Worm (Caenorhabditis elegans) whole organism, early embryonic: Measurements from ENCODE around the gene ztf-13.
A peak's percentile ranks its signal among the peaks of the same experiment; 100 is the strongest.

Experiments
- B0310.2 ChIP-seq: sonication (generic microtip); optimal IDR thresholded peaks from 2 replicates; lab custom pipeline; 2016; ENCODE audit warnings: mild to moderate bottlenecking, missing genetic modification characterization, missing compliant biosample characterization
- F13C5.2 ChIP-seq: sonication (generic microtip); optimal IDR thresholded peaks from 2 replicates; lab custom pipeline; 2017; ENCODE audit warnings: mild to moderate bottlenecking, missing genetic modification characterization, inconsistent platforms, missing compliant biosample characterization
- aly-1 ChIP-seq: sonication (generic microtip); optimal IDR thresholded peaks from 2 replicates; lab custom pipeline; 2016; ENCODE audit warnings: missing genetic modification characterization, missing compliant biosample characterization
- ama-1 ChIP-seq: fragments of 150-350 bp; optimal IDR thresholded peaks from 2 replicates; lab custom pipeline; 2014
- ceh-13 ChIP-seq: fragments of 200-800 bp; sonication (Bioruptor generic); optimal IDR thresholded peaks from 2 replicates; lab custom pipeline; 2018; ENCODE audit warnings: mild to moderate bottlenecking, missing genetic modification characterization, missing compliant biosample characterization
- ceh-36 ChIP-seq: sonication (generic microtip); optimal IDR thresholded peaks from 2 replicates; lab custom pipeline; 2016; ENCODE audit warnings: missing genetic modification characterization, inconsistent platforms, missing compliant biosample characterization
- ets-7 ChIP-seq: sonication (generic microtip); optimal IDR thresholded peaks from 2 replicates; lab custom pipeline; 2016; ENCODE audit warnings: missing genotype, missing genetic modification characterization, missing compliant biosample characterization
- flt-1 ChIP-seq: fragments of 200-800 bp; sonication (Bioruptor generic); IDR thresholded peaks from 2 replicates; pipeline ENCODE4 v1.3.6; 2022; ENCODE audit warnings: missing genetic modification characterization, missing compliant biosample characterization
- hmbx-1 ChIP-seq: sonication (generic microtip); optimal IDR thresholded peaks from 2 replicates; lab custom pipeline; 2016; ENCODE audit warnings: mild to moderate bottlenecking, missing genetic modification characterization, missing compliant biosample characterization
- hmg-4 ChIP-seq: fragments of 200-800 bp; sonication (Bioruptor generic); optimal IDR thresholded peaks from 2 replicates; lab custom pipeline; 2018; ENCODE audit warnings: mild to moderate bottlenecking, missing genetic modification characterization, missing compliant biosample characterization
- hnd-1 ChIP-seq: sonication (generic microtip); optimal IDR thresholded peaks from 2 replicates; lab custom pipeline; 2016; ENCODE audit warnings: missing genetic modification characterization, missing compliant biosample characterization
- pes-1 ChIP-seq: fragments of 200-800 bp; sonication (Bioruptor generic); IDR thresholded peaks from 2 replicates; pipeline ENCODE4 v1.3.6; 2022; ENCODE audit warnings: missing genetic modification reagents, missing genetic modification characterization, missing compliant biosample characterization
- scrt-1 ChIP-seq: fragments of 200-800 bp; sonication (Bioruptor generic); IDR thresholded peaks from 2 replicates; pipeline ENCODE4 v1.3.6; 2022; ENCODE audit warnings: missing genetic modification characterization, missing compliant biosample characterization
- sea-1 ChIP-seq: fragments of 200-800 bp; sonication (Bioruptor generic); conservative IDR thresholded peaks from 2 replicates; pipeline ENCODE4 v1.3.6; 2022; ENCODE audit warnings: missing genetic modification characterization, missing compliant biosample characterization
- tbx-11 ChIP-seq: fragments of 200-800 bp; sonication (Bioruptor generic); IDR thresholded peaks from 2 replicates; pipeline ENCODE4 v1.3.6; 2022; ENCODE audit warnings: missing genetic modification characterization, missing compliant biosample characterization
- tbx-37 ChIP-seq: fragments of 200-800 bp; sonication (Bioruptor generic); conservative IDR thresholded peaks from 2 replicates; pipeline ENCODE4 v1.3.6; 2022; ENCODE audit warnings: missing genetic modification reagents, missing genetic modification characterization, missing compliant biosample characterization
- tra-4 ChIP-seq: sonication (generic microtip); optimal IDR thresholded peaks from 2 replicates; lab custom pipeline; 2017; ENCODE audit warnings: missing genetic modification characterization, missing compliant biosample characterization

The ztf-13 gene

DNA sequence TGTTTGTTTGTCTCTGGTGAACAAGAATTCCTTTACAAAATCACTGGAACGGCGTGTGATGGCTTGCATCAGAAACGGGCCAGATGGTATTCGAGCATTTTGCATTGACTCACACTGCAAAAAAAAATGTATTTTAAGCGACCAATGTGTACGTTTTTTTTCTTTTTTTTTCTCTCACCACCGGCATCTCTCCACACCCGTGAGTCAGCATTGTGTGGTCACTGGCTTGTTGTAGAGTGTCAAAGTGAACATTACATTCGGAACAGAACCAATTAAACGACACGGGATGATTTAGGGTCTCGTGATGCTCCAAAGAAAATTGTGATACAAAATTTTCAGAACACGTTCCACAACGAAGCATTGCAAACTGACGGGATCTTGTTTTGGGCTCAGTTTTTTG, 413 bp downstream of the ztf-13 start:
- TF ChIP-seq ceh-13 (GFP tag; lab: Kevin White, UChicago) (no peak), flt-1 (GFP tag; lab: Robert Waterston, UW) (no peak), ama-1 (lab: Kevin White, UChicago) (no peak), tbx-37 (GFP tag; lab: Robert Waterston, UW) (no peak), B0310.2 (tag; lab: Kevin White, UChicago) (no peak), scrt-1 (GFP tag; lab: Robert Waterston, UW) (no peak), tra-4 (no peak), hnd-1 (tag; lab: Kevin White, UChicago) (no peak), ets-7 (tag; lab: Kevin White, UChicago) (no peak), tbx-11 (GFP tag; lab: Robert Waterston, UW) (no peak), hmg-4 (GFP tag; lab: Kevin White, UChicago) (no peak), aly-1 (tag; lab: Kevin White, UChicago) (no peak), hmbx-1 (no peak)

ce11 chrX:3099832-3100231, 2.1 kb downstream of the ztf-13 start, which contains the start of gene sec-3:
Gene sec-3 (minus strand): TSS chrX:3099852.
- TF ChIP-seq F13C5.2 (tag; lab: Kevin White, UChicago) = peak; percentile 88
- no peak for TF ChIP-seq ets-7 (tag; lab: Kevin White, UChicago)
- TF ChIP-seq flt-1 (GFP tag; lab: Robert Waterston, UW) = peak; percentile 45; the same call in 1 of the 2 replicates
- TF ChIP-seq scrt-1 (GFP tag; lab: Robert Waterston, UW) = peak; percentile 58; the same call in 1 of the 2 replicates
- TF ChIP-seq ceh-36 (tag; lab: Kevin White, UChicago) = peak; percentile 38
- TF ChIP-seq hmbx-1 = peak; percentile 19
- TF ChIP-seq tbx-37 (GFP tag; lab: Robert Waterston, UW) = peak; percentile 29; the same call in 1 of the 2 replicates
- peak; percentile 75 for TF ChIP-seq pes-1 (GFP tag; lab: Robert Waterston, UW)
- peak; percentile 65; the same call in 1 of the 2 replicates for TF ChIP-seq sea-1
- peak; percentile 13 for TF ChIP-seq hnd-1 (tag; lab: Kevin White, UChicago)
- no peak for TF ChIP-seq aly-1 (tag; lab: Kevin White, UChicago)
- peak; percentile 55 for TF ChIP-seq hmg-4 (GFP tag; lab: Kevin White, UChicago)
- no peak for TF ChIP-seq B0310.2 (tag; lab: Kevin White, UChicago)
- peak; percentile 13 for TF ChIP-seq tra-4
- 0 out of 2 replicates have a peak, but pooled peaks have one; percentile 28 for TF ChIP-seq tbx-11 (GFP tag; lab: Robert Waterston, UW)
- TF ChIP-seq ama-1 (lab: Kevin White, UChicago) = no peak
- TF ChIP-seq ceh-13 (GFP tag; lab: Kevin White, UChicago) = no peak

DNA sequence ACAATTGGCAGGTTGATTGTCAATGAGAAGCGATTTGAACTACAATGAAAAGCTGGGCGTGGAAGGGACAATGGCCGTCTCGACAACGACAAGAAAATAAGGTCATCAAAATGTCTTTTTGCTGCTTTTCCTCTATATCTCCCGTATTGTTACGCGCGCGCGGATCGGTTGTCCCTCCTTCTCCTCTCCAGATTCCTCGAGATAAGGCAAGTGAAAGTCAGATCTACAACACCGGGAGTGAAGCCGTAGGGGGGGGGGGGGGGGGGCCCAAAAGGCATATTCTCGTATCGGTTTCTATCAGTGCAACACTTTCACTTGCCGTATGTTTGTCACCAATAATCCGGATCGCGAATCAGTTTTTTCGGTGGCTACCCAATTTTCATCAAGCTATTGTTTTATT, 7.7 kb downstream of the ztf-13 start, which contains the start of gene wrt-2:
Gene wrt-2 (minus strand): TSS at position 46 of the 400 bp plus-strand sequence.
- TF ChIP-seq ama-1 (lab: Kevin White, UChicago) = no peak
- TF ChIP-seq hmbx-1 = no peak
- no peak for TF ChIP-seq ceh-36 (tag; lab: Kevin White, UChicago)

DNA sequence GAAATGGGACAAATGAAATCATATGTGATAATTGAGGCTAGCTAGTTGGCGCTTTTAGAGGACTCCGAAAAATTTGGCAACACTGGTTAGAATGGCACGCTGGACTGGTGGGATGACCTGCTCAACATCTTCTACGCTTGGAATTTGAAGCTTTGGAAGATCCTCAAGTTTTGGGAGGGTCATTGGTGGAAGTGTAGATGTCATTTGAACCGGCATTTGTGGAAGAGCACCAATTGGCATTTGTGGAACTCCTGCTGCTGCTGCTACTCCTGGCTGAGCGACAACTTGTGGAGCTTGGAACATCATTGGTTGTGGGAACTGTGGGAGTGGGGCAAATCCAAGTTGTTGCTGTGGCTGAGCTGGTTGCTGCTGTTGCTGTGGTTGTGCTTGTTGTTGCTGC, 9.5 kb downstream of the ztf-13 start:
- TF ChIP-seq scrt-1 (GFP tag; lab: Robert Waterston, UW) (no peak), hmg-4 (GFP tag; lab: Kevin White, UChicago) (no peak), tbx-11 (GFP tag; lab: Robert Waterston, UW) (no peak), hmbx-1 (no peak)

DNA sequence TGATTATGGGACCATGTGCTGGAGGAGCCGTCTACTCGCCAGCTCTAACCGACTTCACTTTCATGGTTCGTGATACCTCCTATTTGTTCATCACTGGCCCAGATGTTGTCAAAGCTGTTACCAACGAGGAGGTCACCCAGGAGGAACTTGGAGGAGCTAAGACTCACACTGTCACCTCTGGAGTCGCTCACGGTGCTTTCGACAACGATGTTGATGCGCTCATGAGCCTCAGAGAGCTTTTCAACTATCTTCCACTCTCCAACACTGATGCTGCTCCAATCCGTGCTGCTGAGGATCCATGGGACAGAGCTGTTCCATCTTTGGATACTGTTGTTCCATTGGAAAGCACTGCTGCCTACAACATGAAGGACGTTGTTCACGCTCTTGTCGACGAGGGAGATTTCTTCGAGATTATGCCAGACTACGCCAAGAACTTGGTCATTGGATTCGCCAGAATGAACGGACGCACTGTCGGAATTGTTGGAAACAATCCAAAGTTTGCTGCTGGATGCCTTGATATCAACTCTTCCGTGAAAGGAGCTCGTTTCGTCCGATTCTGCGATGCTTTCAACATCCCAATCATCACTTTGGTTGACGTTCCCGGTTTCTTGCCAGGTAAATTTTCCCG, 10.7 kb downstream of the ztf-13 start:
- TF ChIP-seq aly-1 (tag; lab: Kevin White, UChicago) (no peak), scrt-1 (GFP tag; lab: Robert Waterston, UW) (no peak), tra-4 (no peak), ets-7 (tag; lab: Kevin White, UChicago) (no peak), ceh-13 (GFP tag; lab: Kevin White, UChicago) (no peak), hnd-1 (tag; lab: Kevin White, UChicago) (no peak), tbx-11 (GFP tag; lab: Robert Waterston, UW) (no peak), flt-1 (GFP tag; lab: Robert Waterston, UW) (no peak), hmbx-1 (no peak), ama-1 (lab: Kevin White, UChicago) (no peak), sea-1 (no peak)

ce11 chrX:3089894-3090414, 12.0 kb downstream of the ztf-13 start:
- TF ChIP-seq hnd-1 (tag; lab: Kevin White, UChicago) (no peak), B0310.2 (tag; lab: Kevin White, UChicago) (no peak), flt-1 (GFP tag; lab: Robert Waterston, UW) (no peak), ama-1 (lab: Kevin White, UChicago) (no peak), F13C5.2 (tag; lab: Kevin White, UChicago) (no peak), tra-4 (no peak)

- TF ChIP-seq ceh-13 (GFP tag; lab: Kevin White, UChicago) (no peak), tbx-37 (GFP tag; lab: Robert Waterston, UW) (no peak), F13C5.2 (tag; lab: Kevin White, UChicago) (no peak), B0310.2 (tag; lab: Kevin White, UChicago) (no peak), ets-7 (tag; lab: Kevin White, UChicago) (no peak), tra-4 (no peak), ceh-36 (tag; lab: Kevin White, UChicago) (no peak), hnd-1 (tag; lab: Kevin White, UChicago) (no peak), tbx-11 (GFP tag; lab: Robert Waterston, UW) (no peak), hmbx-1 (no peak)
Observed at ce11 chrX:3089423-3089822, 12.6 kb downstream of the ztf-13 start, which contains the start of gene pccb-1. Gene pccb-1 (plus strand): TSS chrX:3089549.
